Fruit fly (Drosophila melanogaster) whole organism, embryonic: ENCODE results near the gene Arfip.

Experiments used
- CG10462 ChIP-seq: fragments of 200-800 bp; sonication (Bioruptor generic); optimal IDR thresholded peaks from 2 replicates; lab custom pipeline; 2016; ENCODE audit warnings: missing biosample characterization, missing genetic modification characterization
- CG10654 ChIP-seq: fragments of 200-800 bp; sonication (Bioruptor generic); optimal IDR thresholded peaks from 2 replicates; lab custom pipeline; 2016; ENCODE audit warnings: missing biosample characterization, missing genetic modification characterization
- CG11504 ChIP-seq: fragments of 200-800 bp; sonication (Bioruptor generic); optimal IDR thresholded peaks from 3 replicates; lab custom pipeline; 2019; ENCODE audit warnings: missing biosample characterization, mild to moderate bottlenecking, missing genetic modification characterization, moderate library complexity
- CG11696 ChIP-seq: fragments of 200-800 bp; sonication (Bioruptor generic); IDR thresholded peaks from 2 replicates; pipeline ENCODE4 v1.3.6; 2022; ENCODE audit warnings: missing biosample characterization, missing genetic modification characterization
- CG12104 ChIP-seq: fragments of 200-800 bp; sonication (Bioruptor generic); optimal IDR thresholded peaks from 3 replicates; lab custom pipeline; 2016; ENCODE audit warnings: missing biosample characterization, missing genetic modification characterization
- CG13287 ChIP-seq: fragments of 200-800 bp; sonication (Bioruptor generic); IDR thresholded peaks from 2 replicates; pipeline ENCODE4 v1.3.6; 2022; ENCODE audit warnings: missing biosample characterization, missing genetic modification characterization; ENCODE audit not compliant: partially characterized antibody
- CG14050 ChIP-seq: fragments of 200-800 bp; sonication (Bioruptor generic); IDR thresholded peaks from 3 replicates; pipeline ENCODE4 v1.3.6; 2022; ENCODE audit warnings: missing biosample characterization, missing genetic modification characterization
- CG15479 ChIP-seq: fragments of 200-800 bp; sonication (Bioruptor generic); optimal IDR thresholded peaks from 3 replicates; lab custom pipeline; 2019; ENCODE audit warnings: missing biosample characterization, mild to moderate bottlenecking, missing genetic modification characterization, moderate library complexity
- CG17359 ChIP-seq: fragments of 200-800 bp; sonication (Bioruptor generic); optimal IDR thresholded peaks from 3 replicates; lab custom pipeline; 2018; ENCODE audit warnings: missing biosample characterization, mild to moderate bottlenecking, missing genetic modification characterization, moderate library complexity
- CG17568 ChIP-seq: fragments of 200-800 bp; sonication (Bioruptor generic); optimal IDR thresholded peaks from 2 replicates; lab custom pipeline; 2018; ENCODE audit warnings: missing biosample characterization, mild to moderate bottlenecking, missing genetic modification characterization, moderate library complexity
- CG17612 ChIP-seq: fragments of 200-800 bp; sonication (Bioruptor generic); IDR thresholded peaks from 2 replicates; pipeline ENCODE4 v1.3.6; 2022; ENCODE audit warnings: missing biosample characterization, missing genetic modification characterization
- CG2129 ChIP-seq: fragments of 200-800 bp; sonication (Bioruptor generic); IDR thresholded peaks from 2 replicates; pipeline ENCODE4 v1.3.6; 2022; ENCODE audit warnings: missing biosample characterization, missing genetic modification characterization; ENCODE audit not compliant: partially characterized antibody
- CG2202 ChIP-seq: fragments of 200-800 bp; sonication (Bioruptor generic); optimal IDR thresholded peaks from 2 replicates; lab custom pipeline; 2018; ENCODE audit warnings: missing biosample characterization, mild to moderate bottlenecking, missing genetic modification characterization
- CG2678 ChIP-seq: fragments of 200-800 bp; sonication (Bioruptor generic); optimal IDR thresholded peaks from 3 replicates; lab custom pipeline; 2019; ENCODE audit warnings: missing biosample characterization, mild to moderate bottlenecking, missing genetic modification characterization, moderate library complexity
- CG30431 ChIP-seq: fragments of 200-800 bp; sonication (Bioruptor generic); optimal IDR thresholded peaks from 2 replicates; lab custom pipeline; 2017; ENCODE audit warnings: missing biosample characterization, missing genetic modification characterization
- CG32772 ChIP-seq: fragments of 200-800 bp; sonication (Bioruptor generic); IDR thresholded peaks from 2 replicates; pipeline ENCODE4 v1.3.6; 2022; ENCODE audit warnings: missing biosample characterization, missing genetic modification characterization
- CG34376 ChIP-seq: fragments of 200-800 bp; sonication (Bioruptor generic); optimal IDR thresholded peaks from 2 replicates; lab custom pipeline; 2018; ENCODE audit warnings: missing biosample characterization, mild to moderate bottlenecking, missing genetic modification characterization
- CG34422 ChIP-seq: fragments of 200-800 bp; sonication (Bioruptor generic); IDR thresholded peaks from 3 replicates; pipeline ENCODE4 v1.3.6; 2022; ENCODE audit warnings: missing biosample characterization, missing genetic modification characterization
- CG3995 ChIP-seq: fragments of 200-800 bp; sonication (Bioruptor generic); optimal IDR thresholded peaks from 3 replicates; lab custom pipeline; 2016; ENCODE audit warnings: missing biosample characterization, missing genetic modification characterization
- CG7271 ChIP-seq: fragments of 200-800 bp; sonication (Bioruptor generic); optimal IDR thresholded peaks from 2 replicates; lab custom pipeline; 2018; ENCODE audit warnings: missing biosample characterization, mild to moderate bottlenecking, missing genetic modification characterization, moderate library complexity
- CG9215 ChIP-seq: fragments of 200-800 bp; sonication (Bioruptor generic); IDR thresholded peaks from 2 replicates; pipeline ENCODE4 v1.3.6; 2022; ENCODE audit warnings: missing biosample characterization, missing genetic modification characterization
- CG9609 ChIP-seq: fragments of 200-800 bp; sonication (Bioruptor generic); optimal IDR thresholded peaks from 3 replicates; lab custom pipeline; 2016; ENCODE audit warnings: missing biosample characterization, missing genetic modification characterization
- Dbx ChIP-seq: fragments of 200-800 bp; sonication (Bioruptor generic); IDR thresholded peaks from 3 replicates; pipeline ENCODE4 v1.3.6; 2022; ENCODE audit warnings: missing biosample characterization, missing genetic modification characterization
- Dll ChIP-seq: fragments of 200-800 bp; sonication (Bioruptor generic); IDR thresholded peaks from 4 replicates; pipeline ENCODE4 v1.3.6; 2022; ENCODE audit warnings: missing biosample characterization, missing genetic modification characterization; ENCODE audit not compliant: partially characterized antibody
- Drgx ChIP-seq: fragments of 200-800 bp; sonication (Bioruptor generic); IDR thresholded peaks from 2 replicates; pipeline ENCODE4 v1.3.6; 2022; ENCODE audit warnings: missing biosample characterization, missing genetic modification characterization
- HLH54F ChIP-seq: fragments of 200-800 bp; sonication (Bioruptor generic); optimal IDR thresholded peaks from 3 replicates; lab custom pipeline; 2016; ENCODE audit warnings: missing biosample characterization, missing genetic modification characterization
- Hmr ChIP-seq: fragments of 200-800 bp; sonication (Bioruptor generic); optimal IDR thresholded peaks from 3 replicates; lab custom pipeline; 2017; ENCODE audit warnings: mild to moderate bottlenecking, missing biosample characterization, missing genetic modification reagents, missing genetic modification characterization
- Mrtf ChIP-seq: fragments of 200-800 bp; sonication (Bioruptor generic); IDR thresholded peaks from 3 replicates; pipeline ENCODE4 v1.3.6; 2022; ENCODE audit warnings: missing biosample characterization, missing genetic modification characterization
- Spps ChIP-seq: fragments of 200-800 bp; sonication (Bioruptor generic); optimal IDR thresholded peaks from 2 replicates; lab custom pipeline; 2018; ENCODE audit warnings: missing biosample characterization, mild to moderate bottlenecking, missing genetic modification characterization
- Ssrp ChIP-seq: fragments of 200-800 bp; sonication (Bioruptor generic); optimal IDR thresholded peaks from 2 replicates; lab custom pipeline; 2018; ENCODE audit warnings: missing biosample characterization, mild to moderate bottlenecking, missing genetic modification characterization, moderate library complexity
- bcd ChIP-seq: fragments of 200-800 bp; sonication (Bioruptor generic); optimal IDR thresholded peaks from 2 replicates; lab custom pipeline; 2017; ENCODE audit warnings: missing biosample characterization, mild to moderate bottlenecking, missing genetic modification characterization
- caup ChIP-seq: fragments of 200-800 bp; sonication (Bioruptor generic); optimal IDR thresholded peaks from 3 replicates; lab custom pipeline; 2017; ENCODE audit warnings: missing biosample characterization, mild to moderate bottlenecking, missing genetic modification characterization, moderate library complexity; ENCODE audit not compliant: severe bottlenecking
- chif ChIP-seq, 2 experiments: fragments of 200-800 bp; sonication (Bioruptor generic); optimal IDR thresholded peaks; 3 replicates each; lab custom pipeline; 2016; ENCODE audit warnings: missing biosample characterization in 2 of 2, missing genetic modification characterization in 2 of 2
- dati ChIP-seq: fragments of 200-800 bp; sonication (Bioruptor generic); IDR thresholded peaks from 2 replicates; pipeline ENCODE4 v1.3.6; 2022; ENCODE audit warnings: missing biosample characterization, missing genetic modification characterization
- ems ChIP-seq: fragments of 200-800 bp; sonication (Bioruptor generic); optimal IDR thresholded peaks from 3 replicates; lab custom pipeline; 2016; ENCODE audit warnings: missing biosample characterization, missing genetic modification characterization
- ewg ChIP-seq: fragments of 200-800 bp; sonication (Bioruptor generic); optimal IDR thresholded peaks from 3 replicates; lab custom pipeline; 2017; ENCODE audit warnings: mild to moderate bottlenecking, missing biosample characterization, missing genetic modification reagents, missing genetic modification characterization
- ftz-f1 ChIP-seq: fragments of 200-800 bp; sonication (Bioruptor generic); optimal IDR thresholded peaks from 2 replicates; lab custom pipeline; 2016; ENCODE audit warnings: missing biosample characterization, missing genetic modification characterization
- fu2 ChIP-seq: fragments of 200-800 bp; sonication (Bioruptor generic); optimal IDR thresholded peaks from 2 replicates; lab custom pipeline; 2016; ENCODE audit warnings: missing biosample characterization, missing genetic modification characterization
- gt ChIP-seq: fragments of 200-800 bp; sonication (Bioruptor generic); IDR thresholded peaks from 2 replicates; pipeline ENCODE4 v1.3.6; 2022; ENCODE audit warnings: missing biosample characterization, missing genetic modification characterization
- h ChIP-seq: fragments of >200 bp; optimal IDR thresholded peaks from 2 replicates; lab custom pipeline; 2017
- hth ChIP-seq: fragments of >200 bp; optimal IDR thresholded peaks from 2 replicates; lab custom pipeline; 2017; ENCODE audit warnings: inconsistent platforms
- mam ChIP-seq: fragments of 200-800 bp; sonication (Bioruptor generic); optimal IDR thresholded peaks from 3 replicates; lab custom pipeline; 2016; ENCODE audit warnings: missing biosample characterization, missing genetic modification characterization
- org-1 ChIP-seq: fragments of 200-800 bp; sonication (Bioruptor generic); optimal IDR thresholded peaks from 2 replicates; lab custom pipeline; 2017; ENCODE audit warnings: missing biosample characterization, missing genetic modification characterization
- pfk ChIP-seq: fragments of 200-800 bp; sonication (Bioruptor generic); optimal IDR thresholded peaks from 2 replicates; lab custom pipeline; 2018; ENCODE audit warnings: missing biosample characterization, mild to moderate bottlenecking, missing genetic modification characterization, moderate library complexity
- sens ChIP-seq: fragments of 200-800 bp; sonication (Bioruptor generic); peaks from one replicate; lab custom pipeline; 2016; ENCODE audit warnings: missing biosample characterization, missing genetic modification characterization
- slp2 ChIP-seq: fragments of 200-800 bp; sonication (Bioruptor generic); optimal IDR thresholded peaks from 2 replicates; lab custom pipeline; 2016; ENCODE audit warnings: missing biosample characterization, missing genetic modification characterization
- sqz ChIP-seq: fragments of 200-800 bp; sonication (Bioruptor generic); optimal IDR thresholded peaks from 3 replicates; lab custom pipeline; 2018; ENCODE audit warnings: missing biosample characterization, mild to moderate bottlenecking, missing genetic modification characterization
- trem ChIP-seq: fragments of 200-800 bp; optimal IDR thresholded peaks from 3 replicates; lab custom pipeline; 2019; ENCODE audit warnings: missing biosample characterization, mild to moderate bottlenecking, missing genetic modification characterization, moderate library complexity
- wek ChIP-seq: fragments of 200-800 bp; sonication (Bioruptor generic); optimal IDR thresholded peaks from 3 replicates; lab custom pipeline; 2018; ENCODE audit warnings: missing biosample characterization, mild to moderate bottlenecking, missing genetic modification characterization, moderate library complexity
- wor ChIP-seq: fragments of 200-800 bp; sonication (Bioruptor generic); IDR thresholded peaks from 2 replicates; pipeline ENCODE4 v1.3.6; 2022; ENCODE audit warnings: missing biosample characterization, missing genetic modification characterization

Arfip gene

DNA sequence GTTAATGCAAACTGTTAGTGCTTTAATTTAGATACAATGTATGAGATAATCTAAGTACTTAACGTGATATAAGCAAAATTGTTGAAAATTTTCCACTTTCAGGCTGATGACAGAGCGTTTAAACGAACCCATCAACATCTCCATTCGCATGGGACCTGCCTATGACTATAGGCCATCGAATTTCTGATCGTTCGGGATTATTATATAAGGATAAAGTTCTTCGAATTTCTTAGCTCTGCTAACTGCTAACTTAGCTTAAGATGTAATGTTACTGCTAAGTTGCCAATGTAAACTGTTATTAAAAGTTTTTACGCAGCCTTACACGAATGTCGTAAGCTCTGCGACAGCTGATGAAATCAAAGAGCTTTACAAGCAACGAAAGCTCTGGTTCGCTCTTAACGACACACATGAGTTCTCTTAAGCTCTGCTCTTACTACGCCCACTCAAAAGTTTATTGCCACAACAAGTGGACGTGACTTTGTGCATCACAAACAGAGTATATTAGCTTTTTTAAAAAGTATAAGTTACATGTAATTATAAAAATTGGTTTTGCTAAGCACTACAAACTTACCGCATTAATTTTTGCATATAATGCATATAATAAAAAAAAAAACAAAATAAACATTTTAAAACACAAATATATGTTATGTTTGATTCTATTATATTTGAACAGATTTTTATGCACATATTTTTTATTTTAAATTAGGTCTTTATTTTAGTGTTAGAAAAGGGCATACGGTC lies 38.0 kb downstream of the Arfip start (continued):
- TF ChIP-seq sens, result peak; percentile 97
- peak; percentile 86 for TF ChIP-seq trem (tag; lab: Kevin White, UChicago)
- peak; percentile 97 for TF ChIP-seq CG34376 (GFP tag; lab: Kevin White, UChicago)
- TF ChIP-seq CG14050 (GFP tag; lab: Robert Waterston, UW), result peak; percentile 97
- peak; percentile 96 for TF ChIP-seq sqz (GFP tag; lab: Kevin White, UChicago)
- TF ChIP-seq fu2 (GFP tag; lab: Kevin White, UChicago), result peak; percentile 90
- peak; percentile 85 for TF ChIP-seq CG7271
- TF ChIP-seq dati (GFP tag; lab: Robert Waterston, UW), result peak; percentile 90
- TF ChIP-seq CG11696 (GFP tag; lab: Robert Waterston, UW), result peak; percentile 86
- peak; percentile 20; the same call in 1 of the 2 replicates for TF ChIP-seq CG13287 (GFP tag; lab: Robert Waterston, UW)
- no peak for TF ChIP-seq mam
- TF ChIP-seq hth (lab: Kevin White, UChicago), result no peak
- peak; percentile 99 for TF ChIP-seq wor (GFP tag; lab: Robert Waterston, UW)
- TF ChIP-seq Mrtf (GFP tag; lab: Robert Waterston, UW), result peak; percentile 98
- TF ChIP-seq CG34422 (GFP tag; lab: Robert Waterston, UW), result peak; percentile 98
- peak; percentile 92 for TF ChIP-seq HLH54F (GFP tag; lab: Kevin White, UChicago)
- peak; percentile 96 for TF ChIP-seq gt (GFP tag; lab: Robert Waterston, UW)
- TF ChIP-seq pfk, result peak; percentile 50
- peak; percentile 98 for TF ChIP-seq caup (GFP tag; lab: Kevin White, UChicago)
- TF ChIP-seq chif (GFP tag; optimal IDR thresholded peaks at IDR 0.05; lab: Kevin White, UChicago), result peak; percentile 69 to 88
- peak; percentile 99 for TF ChIP-seq Dbx (GFP tag; lab: Robert Waterston, UW)
- peak; percentile 97 for TF ChIP-seq ewg (GFP tag; lab: Kevin White, UChicago)
- peak; percentile 98 for TF ChIP-seq Drgx (GFP tag; lab: Robert Waterston, UW)
- peak; percentile 95 for TF ChIP-seq CG17612
- TF ChIP-seq ems (GFP tag; lab: Kevin White, UChicago), result peak; percentile 90
- peak; percentile 92 for TF ChIP-seq CG2202 (tag; lab: Kevin White, UChicago)
- TF ChIP-seq slp2 (GFP tag; lab: Kevin White, UChicago), result peak; percentile 95
- TF ChIP-seq bcd, result peak; percentile 100
- TF ChIP-seq CG32772 (GFP tag; lab: Robert Waterston, UW), result peak; percentile 98
- peak; percentile 81 for TF ChIP-seq CG3995 (GFP tag; lab: Kevin White, UChicago)
- TF ChIP-seq CG12104, result peak; percentile 98
- peak; percentile 99 for TF ChIP-seq CG9215 (GFP tag; lab: Robert Waterston, UW)
- peak; percentile 94 for TF ChIP-seq Spps (tag; lab: Kevin White, UChicago)
- TF ChIP-seq Ssrp, result peak; percentile 100
- peak; percentile 91 for TF ChIP-seq CG10462
- no peak for TF ChIP-seq CG2129 (GFP tag; lab: Robert Waterston, UW)
- TF ChIP-seq CG17568 (GFP tag; lab: Kevin White, UChicago), result peak; percentile 91
- no peak for TF ChIP-seq h (lab: Kevin White, UChicago)
- TF ChIP-seq wek, result peak; percentile 57
- peak; percentile 46 for TF ChIP-seq ftz-f1
- peak; percentile 98 for TF ChIP-seq org-1 (GFP tag; lab: Kevin White, UChicago)
- TF ChIP-seq CG10654 (GFP tag; lab: Kevin White, UChicago), result peak; percentile 97
- peak; percentile 18 for TF ChIP-seq CG15479
- TF ChIP-seq CG9609, result peak; percentile 88
- peak; percentile 100 for TF ChIP-seq CG2678 (tag; lab: Kevin White, UChicago)
- TF ChIP-seq Dll (GFP tag; lab: Robert Waterston, UW), result no peak
- peak; percentile 99 for TF ChIP-seq CG17359 (tag; lab: Kevin White, UChicago)
- peak; percentile 97 for TF ChIP-seq CG30431
- peak; percentile 99 for TF ChIP-seq CG11504 (tag; lab: Kevin White, UChicago)
- TF ChIP-seq Hmr (GFP tag; lab: Kevin White, UChicago), result peak; percentile 99
